Fruit fly (Drosophila melanogaster): Measurements from ENCODE around the gene CG9356.

CG9356 gene

dm6 chr3R:9419300-9419652, 15.2 kb upstream of the CG9356 start (continued):
- TF ChIP-seq CG3163 (GFP tag; optimal IDR thresholded peaks at IDR 0.05) (peak; percentile 60), onecut (GFP tag; IDR thresholded peaks at IDR 0.05) (peak; percentile 83), Fer1 (GFP tag; optimal IDR thresholded peaks at IDR 0.05) (peak; percentile 41), CG9437 (GFP tag; optimal IDR thresholded peaks at IDR 0.05) (peak; percentile 68), sqz (GFP tag; optimal IDR thresholded peaks at IDR 0.05) (peak; percentile 66), run (tag; optimal IDR thresholded peaks at IDR 0.05) (no peak), bigmax (GFP tag; optimal IDR thresholded peaks at IDR 0.05) (peak; percentile 9), CG12769 (tag; optimal IDR thresholded peaks at IDR 0.05) (peak; percentile 52), HLH3B (GFP tag; IDR thresholded peaks at IDR 0.05) (no peak), CG15696 (tag; optimal IDR thresholded peaks at IDR 0.05) (no peak), MTF-1 (GFP tag; optimal IDR thresholded peaks at IDR 0.05; ENCODE audit: borderline replicate concordance) (peak; percentile 49), ac (GFP tag; optimal IDR thresholded peaks at IDR 0.05) (peak; percentile 70), CHES-1-like (GFP tag; optimal IDR thresholded peaks at IDR 0.05) (peak; percentile 10), zf30C (GFP tag; optimal IDR thresholded peaks at IDR 0.05) (no peak), CG17385 (GFP tag; optimal IDR thresholded peaks at IDR 0.05) (peak; percentile 61), dmrt99B (tag; optimal IDR thresholded peaks at IDR 0.05) (no peak), CG11247 (GFP tag; IDR thresholded peaks at IDR 0.05) (no peak), grau (tag; optimal IDR thresholded peaks at IDR 0.05) (peak; percentile 10), Xbp1 (GFP tag; optimal IDR thresholded peaks at IDR 0.05) (peak; percentile 17), CG31365 (tag; optimal IDR thresholded peaks at IDR 0.05) (peak; percentile 11), Dfd (GFP tag; optimal IDR thresholded peaks at IDR 0.05) (no peak), CG8944 (GFP tag; optimal IDR thresholded peaks at IDR 0.05) (no peak), ash1 (GFP tag; optimal IDR thresholded peaks at IDR 0.05) (no peak), CG13894 (tag; optimal IDR thresholded peaks at IDR 0.05) (peak; percentile 4), CG4282 (GFP tag; optimal IDR thresholded peaks at IDR 0.05) (no peak), Jarid2 (GFP tag; optimal IDR thresholded peaks at IDR 0.05) (peak; percentile 72), inv (GFP tag; IDR thresholded peaks at IDR 0.05; ENCODE audit: partially characterized antibody) (no peak), nau (GFP tag; optimal IDR thresholded peaks at IDR 0.05) (peak; percentile 24), lbe (GFP tag; optimal IDR thresholded peaks at IDR 0.05) (peak; percentile 53), CG8924 (tag; optimal IDR thresholded peaks at IDR 0.05) (peak; percentile 11), CG12071 (GFP tag; optimal IDR thresholded peaks at IDR 0.05) (peak; percentile 49), HLHmδ (GFP tag; optimal IDR thresholded peaks at IDR 0.05) (peak; percentile 52), lab (GFP tag; optimal IDR thresholded peaks at IDR 0.05) (peak; percentile 7), amos (GFP tag; IDR thresholded peaks at IDR 0.05; ENCODE audit: partially characterized antibody) (no peak), Max (GFP tag; optimal IDR thresholded peaks at IDR 0.05) (peak; percentile 59), CG3838 (GFP tag; optimal IDR thresholded peaks at IDR 0.05) (no peak), MESR4 (GFP tag; optimal IDR thresholded peaks at IDR 0.05) (no peak), kah (GFP tag; optimal IDR thresholded peaks at IDR 0.05) (peak; percentile 79), trem (tag; optimal IDR thresholded peaks at IDR 0.05) (no peak), Fer3 (tag; optimal IDR thresholded peaks at IDR 0.05) (peak; percentile 23), bsh (GFP tag; optimal IDR thresholded peaks at IDR 0.05) (peak in 1 of 2 experiments; percentile 26), Drgx (GFP tag; IDR thresholded peaks at IDR 0.05) (no peak), sd (tag; optimal IDR thresholded peaks at IDR 0.05) (peak; percentile 91), dati (GFP tag; IDR thresholded peaks at IDR 0.05) (no peak), CG8290 (GFP tag; optimal IDR thresholded peaks at IDR 0.05) (no peak), CG8290 (tag; optimal IDR thresholded peaks at IDR 0.05) (peak in 1 of 2 experiments; percentile 3), CG16815 (GFP tag; optimal IDR thresholded peaks at IDR 0.05) (no peak), CG15514 (GFP tag; optimal IDR thresholded peaks at IDR 0.05) (peak; percentile 36), cwo (GFP tag; optimal IDR thresholded peaks at IDR 0.05) (peak; percentile 70), Sry-δ (GFP tag; optimal IDR thresholded peaks at IDR 0.05) (no peak)

Data from whole organism, embryonic.